Worm (Caenorhabditis elegans) whole organism, L3 larva: ENCODE measurements around the gene tsfm-1.

Experiments
- R02D3.7 ChIP-seq: fragments of 150-350 bp; optimal IDR thresholded peaks from 2 replicates; lab custom pipeline; 2014; ENCODE audit warnings: missing biosample characterization, missing genetic modification characterization
- ama-1 ChIP-seq: fragments of 150-350 bp; optimal IDR thresholded peaks from 2 replicates; lab custom pipeline; 2018
- egl-5 ChIP-seq: fragments of 150-350 bp; optimal IDR thresholded peaks from 2 replicates; lab custom pipeline; 2017; ENCODE audit warnings: missing biosample characterization, missing genetic modification reagents, missing genetic modification characterization, inconsistent platforms
- fkh-10 ChIP-seq: sonication (generic microtip); optimal IDR thresholded peaks from 2 replicates; lab custom pipeline; 2017; ENCODE audit warnings: missing biosample characterization, missing genetic modification reagents, missing genetic modification characterization
- nhr-25 ChIP-seq: sonication (generic microtip); optimal IDR thresholded peaks from 2 replicates; lab custom pipeline; 2017; ENCODE audit warnings: missing biosample characterization, missing genetic modification characterization
- nhr-67 ChIP-seq: fragments of 150-350 bp; optimal IDR thresholded peaks from 2 replicates; lab custom pipeline; 2014; ENCODE audit warnings: missing biosample characterization, missing genetic modification characterization
- nhr-76 ChIP-seq: fragments of 150-350 bp; sonication (generic microtip); optimal IDR thresholded peaks from 5 replicates; lab custom pipeline; 2014; ENCODE audit warnings: missing biosample characterization, missing genetic modification characterization
- pha-4 ChIP-seq: fragments of 150-350 bp; optimal IDR thresholded peaks from 2 replicates; lab custom pipeline; 2014; ENCODE audit warnings: missing biosample characterization, missing genetic modification reagents, missing genetic modification characterization
- sea-2 ChIP-seq: fragments of 150-350 bp; sonication (generic microtip); optimal IDR thresholded peaks from 4 replicates; lab custom pipeline; 2014; ENCODE audit warnings: missing biosample characterization, missing genetic modification reagents, missing genetic modification characterization

DNA sequence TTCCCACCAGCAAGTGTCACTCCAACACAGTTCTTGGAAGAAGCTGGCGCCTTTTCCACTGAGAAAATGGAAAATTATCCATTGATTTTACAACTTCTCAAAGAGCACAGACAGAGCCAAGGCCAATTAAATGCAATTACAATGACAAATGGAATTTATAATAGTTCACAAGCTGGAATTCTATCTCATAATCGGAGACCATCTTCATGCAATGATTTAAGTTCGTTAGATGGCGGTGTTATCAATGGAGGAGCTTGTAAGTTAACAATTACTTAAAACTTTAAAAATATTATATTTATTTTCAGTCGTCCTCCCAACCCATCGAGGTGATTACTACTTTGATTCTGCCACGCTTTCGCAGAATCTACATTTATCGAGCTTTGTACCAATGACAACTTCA, 34.3 kb upstream of the tsfm-1 start:
- TF ChIP-seq fkh-10 (no peak), nhr-25 (tag; lab: Kevin White, UChicago) (no peak), egl-5 (tag; lab: Kevin White, UChicago) (no peak), ama-1 (lab: Kevin White, UChicago) (no peak), nhr-67 (tag; lab: Kevin White, UChicago) (no peak), sea-2 (no peak), R02D3.7 (tag; lab: Kevin White, UChicago) (no peak), nhr-76 (tag; lab: Kevin White, UChicago) (no peak), pha-4 (tag; lab: Kevin White, UChicago) (no peak)
